Worm (Caenorhabditis elegans): Measurements from ENCODE around the gene F53A2.11.
"Not testable (repeated sequence)": the region's sequence is repeated elsewhere in the genome, so short reads cannot be mapped to it uniquely, and the experiment has no call there.

F53A2.11 gene

DNA sequence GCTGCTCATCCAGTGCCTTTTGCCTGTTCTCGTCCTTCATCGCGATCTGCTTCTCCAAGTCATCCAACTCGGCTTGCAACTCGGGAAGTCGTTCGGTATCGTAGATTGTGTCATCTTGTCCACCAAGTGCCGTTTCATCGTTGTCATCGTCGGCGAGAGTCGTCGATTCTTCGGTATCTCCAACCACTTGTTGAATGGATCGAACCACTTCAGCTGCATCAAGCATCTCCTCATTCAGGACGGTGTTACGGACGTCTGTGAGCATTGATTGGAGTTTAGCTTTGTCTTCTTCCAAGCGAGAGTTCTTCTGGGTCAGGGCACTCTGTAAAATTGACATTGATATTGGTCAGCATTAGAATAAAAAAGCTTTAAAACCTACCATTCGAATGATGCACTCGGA is 16.9 kb downstream of the F53A2.11 start:
- TF ChIP-seq gmeb-1 (tag; optimal IDR thresholded peaks at IDR 0.05): no peak
- TF ChIP-seq skn-1 (tag; optimal IDR thresholded peaks at IDR 0.05): no peak
- TF ChIP-seq lin-39 (tag; optimal IDR thresholded peaks at IDR 0.05): no peak
- no peak for TF ChIP-seq unc-55 (GFP tag; optimal IDR thresholded peaks at IDR 0.05)
- no peak for TF ChIP-seq crh-2 (tag; optimal IDR thresholded peaks at IDR 0.05)

DNA sequence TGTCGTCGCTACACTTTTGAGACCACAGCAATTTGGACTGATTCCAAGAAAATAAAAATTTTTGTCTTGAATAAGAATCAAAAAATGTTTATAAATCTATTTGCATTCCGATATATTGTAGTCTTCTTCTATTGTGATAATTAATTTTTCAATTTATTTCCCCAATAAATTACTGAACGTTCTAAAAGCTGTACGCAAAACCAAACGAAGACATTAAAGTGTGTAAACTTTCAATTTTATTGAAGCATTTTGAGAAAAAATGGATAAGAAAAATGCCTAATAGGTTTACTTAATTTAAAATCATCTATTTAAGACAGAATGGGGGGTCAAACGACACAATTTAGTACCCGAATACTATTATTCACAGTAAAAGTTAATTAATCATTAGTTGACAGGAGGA is 19.9 kb downstream of the F53A2.11 start:
- TF ChIP-seq snpc-4 (tag; optimal IDR thresholded peaks at IDR 0.05): no peak
- no peak for TF ChIP-seq dmd-4 (tag; optimal IDR thresholded peaks at IDR 0.05)
- TF ChIP-seq elt-3 (tag; optimal IDR thresholded peaks at IDR 0.05): no peak
- no peak for TF ChIP-seq ceh-16 (tag; optimal IDR thresholded peaks at IDR 0.05)

DNA sequence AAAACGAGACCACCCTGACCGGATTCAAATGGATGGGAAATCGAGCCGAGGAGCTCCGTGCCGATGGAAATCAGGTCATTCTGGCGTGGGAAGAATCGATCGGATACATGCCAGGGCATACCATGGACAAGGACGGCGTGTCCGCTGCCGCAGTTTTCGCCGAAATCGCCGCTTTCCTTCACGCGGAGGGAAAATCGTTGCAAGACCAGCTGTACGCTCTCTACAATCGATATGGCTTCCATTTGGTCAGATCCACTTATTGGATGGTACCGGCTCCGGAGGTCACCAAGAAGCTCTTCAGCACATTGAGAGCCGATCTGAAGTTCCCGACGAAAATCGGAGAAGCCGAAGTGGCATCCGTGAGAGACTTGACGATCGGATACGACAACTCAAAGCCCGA is 20.5 kb downstream of the F53A2.11 start:
- TF ChIP-seq nhr-6 (tag; optimal IDR thresholded peaks at IDR 0.05): no peak
- TF ChIP-seq mdl-1 (tag; optimal IDR thresholded peaks at IDR 0.05): no peak
- TF ChIP-seq nhr-12 (tag; optimal IDR thresholded peaks at IDR 0.05): no peak
- TF ChIP-seq Y55F3AM.14 (GFP tag; optimal IDR thresholded peaks at IDR 0.05): no peak
- TF ChIP-seq lin-13 (GFP tag; optimal IDR thresholded peaks at IDR 0.05): no peak
- no peak for TF ChIP-seq ceh-16 (tag; optimal IDR thresholded peaks at IDR 0.05)
- no peak for TF ChIP-seq nhr-23 (tag; optimal IDR thresholded peaks at IDR 0.05)
- no peak for TF ChIP-seq elt-3 (tag; optimal IDR thresholded peaks at IDR 0.05)
- no peak for TF ChIP-seq lin-39 (tag; optimal IDR thresholded peaks at IDR 0.05)
- TF ChIP-seq egl-27 (tag; optimal IDR thresholded peaks at IDR 0.05): no peak

DNA sequence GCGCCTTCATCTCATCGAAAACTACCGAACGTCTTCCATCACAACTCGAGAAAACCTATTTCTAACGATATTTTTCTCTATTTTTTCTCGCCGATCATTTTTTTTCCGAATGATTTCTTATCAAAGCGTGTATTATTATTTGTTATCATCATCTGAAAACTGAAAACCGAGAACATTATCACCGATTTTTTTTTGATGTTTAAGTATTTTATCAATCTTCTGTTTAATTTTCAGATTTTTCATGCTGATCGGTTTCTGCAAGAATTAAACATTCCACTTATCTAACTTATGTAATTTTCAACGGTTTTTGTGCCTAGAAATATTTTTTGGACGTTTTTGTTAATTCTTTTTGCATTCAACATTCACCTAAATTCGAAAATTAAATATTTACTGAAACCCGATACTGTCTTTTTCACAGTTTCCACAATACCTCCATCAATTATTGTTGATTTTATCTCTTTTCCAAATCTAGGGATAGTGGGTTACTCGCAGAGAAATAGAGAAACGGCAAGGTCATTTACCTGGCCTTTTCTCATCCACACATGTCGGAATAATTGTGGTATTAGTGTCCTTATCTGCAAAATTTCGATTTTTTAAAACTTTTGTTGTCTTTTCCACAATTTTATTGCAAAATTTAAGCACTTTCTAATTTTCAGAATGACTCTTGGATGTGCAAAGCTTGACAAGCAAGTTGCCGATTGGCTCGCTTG is 23.6 kb downstream of the F53A2.11 start, which contains the start of gene pgm-2:
Gene pgm-2 (plus strand): TSS at position 657 of the 710 bp plus-strand sequence.
- TF ChIP-seq ama-1 (optimal IDR thresholded peaks at IDR 0.05) (no peak), fos-1 (tag; optimal IDR thresholded peaks at IDR 0.05) (peak; percentile 62), lin-11 (tag; optimal IDR thresholded peaks at IDR 0.05) (no peak), sma-3 (GFP tag; optimal IDR thresholded peaks at IDR 0.05) (peak; percentile 6), nhr-25 (tag; optimal IDR thresholded peaks at IDR 0.05) (peak; percentile 16), crh-2 (tag; optimal IDR thresholded peaks at IDR 0.05) (no peak), ztf-11 (tag; optimal IDR thresholded peaks at IDR 0.05) (no peak), ceh-16 (tag; optimal IDR thresholded peaks at IDR 0.05) (peak; percentile 27)

DNA sequence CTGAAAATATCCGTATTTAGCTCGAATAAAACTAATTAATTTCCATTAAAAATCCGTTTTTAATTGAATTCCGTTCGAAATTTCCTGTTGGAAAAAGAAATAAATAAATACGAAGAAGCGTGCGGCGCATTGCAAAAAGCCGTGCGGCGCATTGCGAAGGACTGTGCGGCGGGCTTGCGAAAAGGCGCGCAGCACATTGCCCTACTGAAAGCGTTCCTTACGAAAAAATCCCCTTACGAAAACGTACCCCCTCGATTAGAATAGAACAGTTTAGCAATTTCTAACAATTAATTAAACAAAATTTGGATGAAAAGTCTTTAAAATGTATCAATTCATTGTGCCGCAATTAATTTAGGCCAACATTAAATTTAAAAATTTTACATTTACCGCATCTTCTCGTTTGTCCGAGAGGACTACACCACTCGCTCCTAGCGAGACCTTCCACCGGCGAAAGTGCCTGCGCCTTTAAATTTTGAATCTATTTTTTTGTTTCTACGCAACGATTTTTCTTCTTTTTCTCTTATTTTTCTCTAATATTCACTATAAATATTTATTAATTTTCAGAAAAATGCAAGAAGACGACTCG is 26.1 kb downstream of the F53A2.11 start, which contains the start of gene npp-18:
Gene npp-18 (plus strand): TSS at position 565 of the 586 bp plus-strand sequence.
- peak; percentile 51 for TF ChIP-seq C34F6.9 (tag; optimal IDR thresholded peaks at IDR 0.05)
- TF ChIP-seq blmp-1 (tag; optimal IDR thresholded peaks at IDR 0.05; ENCODE audit: insufficient read depth): peak; percentile 45
- peak; percentile 78 for TF ChIP-seq gmeb-1 (tag; optimal IDR thresholded peaks at IDR 0.05)
- TF ChIP-seq unc-55 (GFP tag; optimal IDR thresholded peaks at IDR 0.05): peak; percentile 58
- TF ChIP-seq lsy-2 (tag; optimal IDR thresholded peaks at IDR 0.05): peak in 1 of 2 experiments; percentile 77
- peak; percentile 74 for TF ChIP-seq lin-13 (GFP tag; optimal IDR thresholded peaks at IDR 0.05)
- peak; percentile 38 for TF ChIP-seq sem-4 (tag; optimal IDR thresholded peaks at IDR 0.05)
- TF ChIP-seq fos-1 (tag; optimal IDR thresholded peaks at IDR 0.05): peak; percentile 33
- TF ChIP-seq sma-9 (GFP tag; optimal IDR thresholded peaks at IDR 0.05): peak; percentile 63
- TF ChIP-seq sma-9 (tag; optimal IDR thresholded peaks at IDR 0.05): not testable (repeated sequence)
- TF ChIP-seq sma-3 (GFP tag; optimal IDR thresholded peaks at IDR 0.05): peak; percentile 56
- peak; percentile 60 for TF ChIP-seq crh-2 (tag; optimal IDR thresholded peaks at IDR 0.05)
- peak; percentile 17 for TF ChIP-seq snpc-4 (tag; optimal IDR thresholded peaks at IDR 0.05)
- peak; percentile 61 for TF ChIP-seq F13H6.1 (tag; optimal IDR thresholded peaks at IDR 0.05)

DNA sequence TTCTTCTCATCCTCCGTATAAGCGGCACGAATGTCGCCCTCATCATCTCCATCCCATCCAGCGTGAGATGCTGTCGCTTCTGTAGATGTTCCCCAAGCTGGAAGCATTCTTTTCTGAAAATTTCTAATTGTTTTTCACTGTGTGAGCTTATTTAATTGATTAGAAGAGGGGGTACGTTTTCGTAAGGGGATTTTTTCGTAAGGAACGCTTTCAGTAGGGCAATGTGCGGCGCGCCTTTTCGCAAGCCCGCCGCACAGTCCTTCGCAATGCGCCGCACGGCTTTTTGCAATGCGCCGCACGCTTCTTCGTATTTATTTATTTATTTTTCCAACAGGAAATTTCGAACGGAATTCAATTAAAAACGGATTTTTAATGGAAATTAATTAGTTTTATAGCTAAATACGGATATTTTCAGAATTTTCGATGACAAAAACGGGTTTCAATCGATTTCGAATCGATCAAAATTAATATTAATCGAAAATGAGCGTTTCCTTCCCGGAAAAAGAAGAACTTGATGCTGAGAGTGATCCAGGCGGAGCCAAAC is 29.4 kb downstream of the F53A2.11 start, which contains the start of gene set-25:
Gene set-25 (minus strand): TSS at position 120 of the 544 bp plus-strand sequence.
- peak in 1 of 2 experiments; percentile 37 for TF ChIP-seq lsy-2 (tag; optimal IDR thresholded peaks at IDR 0.05)
- TF ChIP-seq sma-3 (GFP tag; optimal IDR thresholded peaks at IDR 0.05): peak; percentile 8
